Worm (Caenorhabditis elegans) whole organism, young adult: ENCODE results near the gene T02H6.3.

Source experiments
- B0019.2 ChIP-seq: fragments of 200-800 bp; sonication (Bioruptor generic); conservative IDR thresholded peaks from 2 replicates; pipeline ENCODE4 v1.3.6; 2022; ENCODE audit warnings: missing genetic modification reagents, missing genetic modification characterization, missing compliant biosample characterization
- B0035.1 ChIP-seq: sonication (generic microtip); optimal IDR thresholded peaks from 2 replicates; lab custom pipeline; 2016; ENCODE audit warnings: missing genetic modification characterization, mild to moderate bottlenecking, missing compliant biosample characterization, missing genotype, missing genetic modification reagents
- B0261.1 ChIP-seq: sonication (generic microtip); optimal IDR thresholded peaks from 2 replicates; lab custom pipeline; 2016; ENCODE audit warnings: mild to moderate bottlenecking, missing genetic modification characterization, moderate library complexity, missing compliant biosample characterization
- C17E4.6 ChIP-seq: fragments of 200-800 bp; sonication (Bioruptor generic); IDR thresholded peaks from 2 replicates; pipeline ENCODE4 v1.3.6; 2022; ENCODE audit warnings: missing genetic modification reagents, missing genetic modification characterization, missing compliant biosample characterization
- F23B12.7 ChIP-seq: sonication (generic microtip); optimal IDR thresholded peaks from 2 replicates; lab custom pipeline; 2017; ENCODE audit warnings: missing genetic modification characterization, mild to moderate bottlenecking, missing compliant biosample characterization, antibody characterized with exemption, moderate library complexity; ENCODE audit not compliant: insufficient read depth
- F37B4.10 ChIP-seq: fragments of 200-800 bp; sonication (Bioruptor generic); IDR thresholded peaks from 2 replicates; pipeline ENCODE4 v1.3.6; 2022; ENCODE audit warnings: missing genetic modification characterization, missing compliant biosample characterization
- F49E8.2 ChIP-seq: sonication (generic microtip); optimal IDR thresholded peaks from 3 replicates; lab custom pipeline; 2017; ENCODE audit warnings: missing genetic modification characterization, mild to moderate bottlenecking, missing compliant biosample characterization, antibody characterized with exemption, moderate library complexity; ENCODE audit not compliant: insufficient read depth
- F55B11.4 ChIP-seq: sonication (generic microtip); optimal IDR thresholded peaks from 2 replicates; lab custom pipeline; 2016; ENCODE audit warnings: missing compliant biosample characterization, missing genetic modification characterization, borderline replicate concordance; ENCODE audit not compliant: insufficient read depth
- K11D2.4 ChIP-seq: fragments of 200-800 bp; sonication (Bioruptor generic); IDR thresholded peaks from 2 replicates; pipeline ENCODE4 v1.3.6; 2022; ENCODE audit warnings: missing genetic modification reagents, missing genetic modification characterization, missing compliant biosample characterization
- Y53G8AR.9 ChIP-seq: fragments of 200-800 bp; sonication (Bioruptor generic); conservative IDR thresholded peaks from 2 replicates; pipeline ENCODE4 v1.3.6; 2022; ENCODE audit warnings: missing genetic modification reagents, missing genetic modification characterization, missing compliant biosample characterization
- Y79H2A.3 ChIP-seq: fragments of 200-800 bp; sonication (Bioruptor generic); conservative IDR thresholded peaks from 2 replicates; pipeline ENCODE4 v1.3.6; 2022; ENCODE audit warnings: missing genetic modification reagents, missing genetic modification characterization, missing compliant biosample characterization
- aptf-2 ChIP-seq: fragments of 200-800 bp; sonication (Bioruptor generic); conservative IDR thresholded peaks from 2 replicates; pipeline ENCODE4 v1.3.6; 2022; ENCODE audit warnings: missing genetic modification reagents, missing genetic modification characterization, missing compliant biosample characterization
- aptf-3 ChIP-seq: fragments of 200-800 bp; sonication (Bioruptor generic); IDR thresholded peaks from 2 replicates; pipeline ENCODE4 v1.3.6; 2022; ENCODE audit warnings: missing genetic modification characterization, missing compliant biosample characterization
- attf-5 ChIP-seq: fragments of 200-800 bp; sonication (Bioruptor generic); optimal IDR thresholded peaks from 2 replicates; lab custom pipeline; 2018; ENCODE audit warnings: mild to moderate bottlenecking, missing genetic modification characterization, missing compliant biosample characterization
- ceh-58 ChIP-seq: fragments of 200-800 bp; sonication (Bioruptor generic); IDR thresholded peaks from 2 replicates; pipeline ENCODE4 v1.3.6; 2022; ENCODE audit warnings: missing genetic modification characterization, missing compliant biosample characterization
- dox-1 ChIP-seq: fragments of 200-800 bp; sonication (Bioruptor generic); IDR thresholded peaks from 2 replicates; pipeline ENCODE4 v1.3.6; 2022; ENCODE audit warnings: missing genetic modification reagents, missing genetic modification characterization, missing compliant biosample characterization
- ets-4 ChIP-seq: fragments of 200-800 bp; sonication (Bioruptor generic); optimal IDR thresholded peaks from 2 replicates; lab custom pipeline; 2018; ENCODE audit warnings: mild to moderate bottlenecking, missing genetic modification characterization, missing compliant biosample characterization
- fkh-3 ChIP-seq: sonication (generic microtip); optimal IDR thresholded peaks from 2 replicates; lab custom pipeline; 2016; ENCODE audit warnings: mild to moderate bottlenecking, missing genetic modification characterization, missing compliant biosample characterization
- hrde-1 ChIP-seq: sonication (generic microtip); optimal IDR thresholded peaks from 2 replicates; lab custom pipeline; 2016; ENCODE audit warnings: missing genetic modification characterization, mild to moderate bottlenecking, missing compliant biosample characterization, moderate library complexity, missing genotype, missing genetic modification reagents, borderline replicate concordance
- hsf-1 ChIP-seq: fragments of 200-800 bp; sonication (Bioruptor generic); IDR thresholded peaks from 2 replicates; pipeline ENCODE4 v1.3.6; 2022; ENCODE audit warnings: missing genetic modification reagents, missing genetic modification characterization, missing compliant biosample characterization
- lag-1 ChIP-seq: fragments of 200-800 bp; sonication (Bioruptor generic); IDR thresholded peaks from 2 replicates; pipeline ENCODE4 v1.3.6; 2022; ENCODE audit warnings: missing genetic modification reagents, missing genetic modification characterization, missing compliant biosample characterization
- lin-35 ChIP-seq, 3 experiments: fragments of 150-350 bp in 2 of 3; sonication (generic microtip) in 1 of 3; optimal IDR thresholded peaks; 2 replicates each; lab custom pipeline; 2014 to 2018; ENCODE audit warnings: missing biosample characterization in 3 of 3, missing genetic modification characterization in 3 of 3, missing genetic modification reagents in 3 of 3
- madf-10 ChIP-seq: sonication (generic microtip); optimal IDR thresholded peaks from 2 replicates; lab custom pipeline; 2016; ENCODE audit warnings: mild to moderate bottlenecking, missing genetic modification characterization, missing compliant biosample characterization
- madf-3 ChIP-seq: fragments of 200-800 bp; sonication (Bioruptor generic); IDR thresholded peaks from 2 replicates; pipeline ENCODE4 v1.3.6; 2022; ENCODE audit warnings: missing genetic modification reagents, missing genetic modification characterization, missing compliant biosample characterization
- madf-8 ChIP-seq: fragments of 200-800 bp; sonication (Bioruptor generic); conservative IDR thresholded peaks from 2 replicates; pipeline ENCODE4 v1.3.6; 2022; ENCODE audit warnings: missing genetic modification reagents, missing genetic modification characterization, missing compliant biosample characterization
- mes-4 ChIP-seq: sonication (generic microtip); optimal IDR thresholded peaks from 2 replicates; lab custom pipeline; 2016; ENCODE audit warnings: missing genotype, missing genetic modification characterization, missing compliant biosample characterization
- nfyb-1 ChIP-seq: fragments of 200-800 bp; sonication (Bioruptor generic); IDR thresholded peaks from 2 replicates; pipeline ENCODE4 v1.3.6; 2022; ENCODE audit warnings: missing genetic modification reagents, missing genetic modification characterization, missing compliant biosample characterization
- nhr-179 ChIP-seq: sonication (generic microtip); optimal IDR thresholded peaks from 2 replicates; lab custom pipeline; 2016; ENCODE audit warnings: mild to moderate bottlenecking, missing genetic modification characterization, missing compliant biosample characterization
- nhr-80 ChIP-seq: sonication (generic microtip); optimal IDR thresholded peaks from 2 replicates; lab custom pipeline; 2016; ENCODE audit warnings: missing genetic modification characterization, missing compliant biosample characterization
- rcor-1 ChIP-seq: fragments of 200-800 bp; sonication (Bioruptor generic); IDR thresholded peaks from 2 replicates; pipeline ENCODE4 v1.3.6; 2022; ENCODE audit warnings: missing genetic modification reagents, missing genetic modification characterization, missing compliant biosample characterization
- sea-2 ChIP-seq: fragments of 200-800 bp; sonication (Bioruptor generic); IDR thresholded peaks from 2 replicates; pipeline ENCODE4 v1.3.6; 2022; ENCODE audit warnings: missing genetic modification characterization, missing compliant biosample characterization
- snpc-3.4 ChIP-seq: sonication (generic microtip); optimal IDR thresholded peaks from 2 replicates; lab custom pipeline; 2017; ENCODE audit warnings: missing genetic modification characterization, mild to moderate bottlenecking, missing compliant biosample characterization, antibody characterized with exemption, moderate library complexity, missing genotype, missing genetic modification reagents
- tbx-9 ChIP-seq: sonication (generic microtip); optimal IDR thresholded peaks from 2 replicates; lab custom pipeline; 2016; ENCODE audit warnings: borderline replicate concordance, missing genetic modification characterization, inconsistent platforms, missing compliant biosample characterization
- xnd-1 ChIP-seq: sonication (generic microtip); optimal IDR thresholded peaks from 2 replicates; lab custom pipeline; 2016; ENCODE audit warnings: missing genotype, missing genetic modification reagents, missing genetic modification characterization, missing compliant biosample characterization
- zfh-2 ChIP-seq: fragments of 200-800 bp; sonication (Bioruptor generic); conservative IDR thresholded peaks from 2 replicates; pipeline ENCODE4 v1.3.6; 2022; ENCODE audit warnings: missing genetic modification reagents, missing genetic modification characterization, missing compliant biosample characterization
- ztf-18 ChIP-seq: sonication (generic microtip); optimal IDR thresholded peaks from 2 replicates; lab custom pipeline; 2016; ENCODE audit warnings: missing genotype, mild to moderate bottlenecking, missing genetic modification characterization, missing compliant biosample characterization
- ztf-25 ChIP-seq: fragments of 200-800 bp; sonication (Bioruptor generic); IDR thresholded peaks from 2 replicates; pipeline ENCODE4 v1.3.6; 2022; ENCODE audit warnings: missing genetic modification reagents, missing genetic modification characterization, missing compliant biosample characterization
- ztf-26 ChIP-seq: sonication (generic microtip); optimal IDR thresholded peaks from 2 replicates; lab custom pipeline; 2017; ENCODE audit warnings: missing genetic modification characterization, missing compliant biosample characterization
- ztf-28 ChIP-seq: fragments of 200-800 bp; sonication (Bioruptor generic); IDR thresholded peaks from 2 replicates; pipeline ENCODE4 v1.3.6; 2022; ENCODE audit warnings: missing genetic modification reagents, missing genetic modification characterization, missing compliant biosample characterization
- ztf-6 ChIP-seq: fragments of 200-800 bp; sonication (Bioruptor generic); IDR thresholded peaks from 2 replicates; pipeline ENCODE4 v1.3.6; 2022; ENCODE audit warnings: missing genetic modification reagents, missing genetic modification characterization, missing compliant biosample characterization

The T02H6.3 gene

ce11 chrII:651324-651723 lies 40.3 kb upstream of the T02H6.3 start:
- TF ChIP-seq F49E8.2 (tag; lab: Kevin White, UChicago) (no peak), attf-5 (GFP tag; lab: Kevin White, UChicago) (no peak), ztf-6 (GFP tag; lab: Robert Waterston, UW) (no peak)

ce11 chrII:658369-658768 lies 33.3 kb upstream of the T02H6.3 start, which contains the start of gene sdz-24:
sdz-24 (plus strand) TSS chrII:658669.
- TF ChIP-seq B0261.1 (tag; lab: Kevin White, UChicago) = no peak
- TF ChIP-seq rcor-1 (GFP tag; lab: Robert Waterston, UW) = no peak
- TF ChIP-seq ztf-25 (GFP tag; lab: Robert Waterston, UW) = no peak

- TF ChIP-seq sea-2 (no peak), lag-1 (GFP tag; lab: Robert Waterston, UW) (no peak), hsf-1 (GFP tag; lab: Robert Waterston, UW) (no peak), ztf-28 (GFP tag; lab: Robert Waterston, UW) (no peak), ets-4 (GFP tag; lab: Kevin White, UChicago) (no peak), snpc-3.4 (no peak), Y79H2A.3 (no peak), tbx-9 (tag; lab: Kevin White, UChicago) (no peak), hrde-1 (tag; lab: Kevin White, UChicago) (no peak), madf-10 (tag; lab: Kevin White, UChicago) (no peak), lin-35 (GFP tag; optimal IDR thresholded peaks at IDR 0.05; lab: Kevin White, UChicago) (no peak), zfh-2 (GFP tag; lab: Robert Waterston, UW) (no peak), mes-4 (tag; lab: Kevin White, UChicago) (no peak), K11D2.4 (no peak), B0019.2 (no peak), F55B11.4 (no peak), xnd-1 (tag; lab: Kevin White, UChicago) (no peak), nfyb-1 (GFP tag; lab: Robert Waterston, UW) (no peak), ztf-25 (GFP tag; lab: Robert Waterston, UW) (no peak)
- TF ChIP-seq, all 124 proteins: peak for 0
Observed at ce11 chrII:661696-662095, 30.0 kb upstream of the T02H6.3 start, which contains the start of gene sri-45. sri-45 (minus strand) TSS chrII:661796.

- no peak for TF ChIP-seq C17E4.6
- no peak for TF ChIP-seq nhr-80 (tag; lab: Kevin White, UChicago)
- no peak for TF ChIP-seq B0035.1 (tag; lab: Kevin White, UChicago)
- no peak for TF ChIP-seq madf-8 (GFP tag; lab: Robert Waterston, UW)
- TF ChIP-seq F37B4.10 (GFP tag; lab: Robert Waterston, UW) = no peak
- TF ChIP-seq ztf-26 (tag; lab: Kevin White, UChicago) = no peak
- no peak for TF ChIP-seq K11D2.4
- no peak for TF ChIP-seq ztf-18 (tag; lab: Kevin White, UChicago)
- TF ChIP-seq madf-3 = no peak
- TF ChIP-seq Y53G8AR.9 (GFP tag; lab: Robert Waterston, UW) = no peak
- no peak for TF ChIP-seq dox-1
- no peak for TF ChIP-seq fkh-3 (tag; lab: Kevin White, UChicago)
- TF ChIP-seq aptf-3 (GFP tag; lab: Robert Waterston, UW) = no peak
- no peak for TF ChIP-seq aptf-2 (GFP tag; lab: Robert Waterston, UW)
- TF ChIP-seq ceh-58 (GFP tag; lab: Robert Waterston, UW) = no peak
- no peak for TF ChIP-seq nhr-179 (tag; lab: Kevin White, UChicago)
- TF ChIP-seq F49E8.2 (tag; lab: Kevin White, UChicago) = no peak
- no peak for TF ChIP-seq F23B12.7 (tag; lab: Kevin White, UChicago)
- TF ChIP-seq, all 124 proteins: peak for 0
Observed at ce11 chrII:667864-668263, 23.8 kb upstream of the T02H6.3 start.
